Fruit fly (Drosophila melanogaster) whole organism, embryonic: ENCODE results near the gene RpL24-like.

Experiments used
- Aef1 ChIP-seq: fragments of 200-800 bp; sonication (Bioruptor generic); IDR thresholded peaks from 3 replicates; pipeline ENCODE4 v1.3.6; 2022; ENCODE audit warnings: missing biosample characterization, missing genetic modification characterization
- B-H2 ChIP-seq: fragments of 200-800 bp; sonication (Bioruptor generic); optimal IDR thresholded peaks from 2 replicates; lab custom pipeline; 2018; ENCODE audit warnings: missing biosample characterization, mild to moderate bottlenecking, missing genetic modification characterization
- CG10959 ChIP-seq: fragments of 200-800 bp; sonication (Bioruptor generic); IDR thresholded peaks from 2 replicates; pipeline ENCODE4 v1.3.6; 2022; ENCODE audit warnings: missing biosample characterization, missing genetic modification characterization
- CG11560 ChIP-seq: fragments of 200-800 bp; sonication (Bioruptor generic); IDR thresholded peaks from 3 replicates; pipeline ENCODE4 v1.3.6; 2022; ENCODE audit warnings: missing biosample characterization, missing genetic modification characterization
- CG11695 ChIP-seq: fragments of 200-800 bp; sonication (Bioruptor generic); IDR thresholded peaks from 3 replicates; pipeline ENCODE4 v1.3.6; 2022; ENCODE audit warnings: missing biosample characterization, missing genetic modification characterization
- CG11723 ChIP-seq: fragments of 200-800 bp; sonication (Bioruptor generic); optimal IDR thresholded peaks from 2 replicates; lab custom pipeline; 2017; ENCODE audit warnings: missing biosample characterization, mild to moderate bottlenecking, missing genetic modification characterization
- CG13123 ChIP-seq: fragments of 200-800 bp; sonication (Bioruptor generic); optimal IDR thresholded peaks from 2 replicates; lab custom pipeline; 2016; ENCODE audit warnings: missing biosample characterization, missing genetic modification characterization
- CG14965 ChIP-seq: fragments of 200-800 bp; sonication (Bioruptor generic); optimal IDR thresholded peaks from 2 replicates; lab custom pipeline; 2016; ENCODE audit warnings: missing biosample characterization, missing genetic modification characterization, borderline replicate concordance
- CG16815 ChIP-seq: fragments of 200-800 bp; sonication (Bioruptor generic); optimal IDR thresholded peaks from 3 replicates; lab custom pipeline; 2017; ENCODE audit warnings: missing biosample characterization, mild to moderate bottlenecking, missing genetic modification characterization
- CG17361 ChIP-seq: fragments of 200-800 bp; sonication (Bioruptor generic); IDR thresholded peaks from 3 replicates; pipeline ENCODE4 v1.3.6; 2022; ENCODE audit warnings: missing biosample characterization, missing genetic modification characterization
- CG18764 ChIP-seq: fragments of 200-800 bp; sonication (Bioruptor generic); optimal IDR thresholded peaks from 3 replicates; lab custom pipeline; 2016; ENCODE audit warnings: missing biosample characterization, missing genetic modification characterization
- CG2129 ChIP-seq: fragments of 200-800 bp; sonication (Bioruptor generic); IDR thresholded peaks from 2 replicates; pipeline ENCODE4 v1.3.6; 2022; ENCODE audit warnings: missing biosample characterization, missing genetic modification characterization; ENCODE audit not compliant: partially characterized antibody
- CG3065 ChIP-seq: fragments of 200-800 bp; sonication (Bioruptor generic); optimal IDR thresholded peaks from 2 replicates; lab custom pipeline; 2016; ENCODE audit warnings: missing biosample characterization, missing genetic modification characterization
- CG31388 ChIP-seq: fragments of 200-800 bp; sonication (Bioruptor generic); optimal IDR thresholded peaks from 2 replicates; lab custom pipeline; 2016; ENCODE audit warnings: missing biosample characterization, missing genetic modification characterization
- CG31441 ChIP-seq: fragments of 200-800 bp; sonication (Bioruptor generic); IDR thresholded peaks from 2 replicates; pipeline ENCODE4 v1.3.6; 2022; ENCODE audit warnings: missing biosample characterization, missing genetic modification characterization
- CG3281 ChIP-seq: fragments of 200-800 bp; sonication (Bioruptor generic); optimal IDR thresholded peaks from 3 replicates; lab custom pipeline; 2017; ENCODE audit warnings: missing biosample characterization, mild to moderate bottlenecking, missing genetic modification characterization
- CG5953 ChIP-seq: fragments of 200-800 bp; sonication (Bioruptor generic); IDR thresholded peaks from 2 replicates; pipeline ENCODE4 v1.3.6; 2022; ENCODE audit warnings: missing biosample characterization, missing genetic modification characterization
- CG9215 ChIP-seq: fragments of 200-800 bp; sonication (Bioruptor generic); IDR thresholded peaks from 2 replicates; pipeline ENCODE4 v1.3.6; 2022; ENCODE audit warnings: missing biosample characterization, missing genetic modification characterization
- CG9817 ChIP-seq: fragments of 200-800 bp; sonication (Bioruptor generic); optimal IDR thresholded peaks from 2 replicates; lab custom pipeline; 2018; ENCODE audit warnings: missing biosample characterization, mild to moderate bottlenecking, missing genetic modification characterization, moderate library complexity
- HLH3B ChIP-seq: fragments of 200-800 bp; sonication (Bioruptor generic); IDR thresholded peaks from 2 replicates; pipeline ENCODE4 v1.3.6; 2022; ENCODE audit warnings: missing biosample characterization, missing genetic modification characterization
- Hsf ChIP-seq: fragments of 200-800 bp; sonication (Bioruptor generic); optimal IDR thresholded peaks from 3 replicates; lab custom pipeline; 2016; ENCODE audit warnings: missing biosample characterization, missing genetic modification characterization
- Myb ChIP-seq: fragments of 200-800 bp; sonication (Bioruptor generic); optimal IDR thresholded peaks from 2 replicates; lab custom pipeline; 2016; ENCODE audit warnings: missing biosample characterization, missing genetic modification characterization
- Nf-YC ChIP-seq: fragments of 200-800 bp; optimal IDR thresholded peaks from 3 replicates; lab custom pipeline; 2019; ENCODE audit warnings: missing biosample characterization, mild to moderate bottlenecking, missing genetic modification characterization, moderate library complexity
- Rx ChIP-seq: fragments of 200-800 bp; sonication (Bioruptor generic); IDR thresholded peaks from 2 replicates; pipeline ENCODE4 v1.3.6; 2022; ENCODE audit warnings: missing biosample characterization, missing genetic modification characterization
- Side ChIP-seq: fragments of 200-800 bp; sonication (Bioruptor generic); optimal IDR thresholded peaks from 2 replicates; lab custom pipeline; 2016; ENCODE audit warnings: missing biosample characterization, missing genetic modification characterization
- Sin3A ChIP-seq: fragments of >200 bp; optimal IDR thresholded peaks from 2 replicates; lab custom pipeline; 2018
- Spps ChIP-seq: fragments of 200-800 bp; sonication (Bioruptor generic); optimal IDR thresholded peaks from 2 replicates; lab custom pipeline; 2018; ENCODE audit warnings: missing biosample characterization, mild to moderate bottlenecking, missing genetic modification characterization
- Xbp1 ChIP-seq: fragments of 200-800 bp; sonication (Bioruptor generic); optimal IDR thresholded peaks from 3 replicates; lab custom pipeline; 2016; ENCODE audit warnings: missing biosample characterization, mild to moderate bottlenecking, missing genetic modification characterization
- YL-1 ChIP-seq: fragments of 200-800 bp; sonication (Bioruptor generic); optimal IDR thresholded peaks from 3 replicates; lab custom pipeline; 2017; ENCODE audit warnings: missing biosample characterization, mild to moderate bottlenecking, missing genetic modification characterization
- ara ChIP-seq: fragments of 200-800 bp; sonication (Bioruptor generic); IDR thresholded peaks from 2 replicates; pipeline ENCODE4 v1.3.6; 2022; ENCODE audit warnings: missing biosample characterization, missing genetic modification characterization
- ash1 ChIP-seq: fragments of 200-800 bp; sonication (Bioruptor generic); optimal IDR thresholded peaks from 2 replicates; lab custom pipeline; 2018; ENCODE audit warnings: missing biosample characterization, mild to moderate bottlenecking, missing genetic modification characterization
- br ChIP-seq: fragments of >200 bp; optimal IDR thresholded peaks from 2 replicates; lab custom pipeline; 2017
- corto ChIP-seq: fragments of 200-800 bp; sonication (Bioruptor generic); optimal IDR thresholded peaks from 2 replicates; lab custom pipeline; 2016; ENCODE audit warnings: missing biosample characterization, mild to moderate bottlenecking, missing genetic modification characterization, moderate library complexity
- cwo ChIP-seq: fragments of 200-800 bp; sonication (Bioruptor generic); optimal IDR thresholded peaks from 3 replicates; lab custom pipeline; 2017; ENCODE audit warnings: missing biosample characterization, missing genetic modification characterization, mild to moderate bottlenecking, moderate library complexity, missing genetic modification reagents
- ewg ChIP-seq: fragments of 200-800 bp; sonication (Bioruptor generic); optimal IDR thresholded peaks from 3 replicates; lab custom pipeline; 2017; ENCODE audit warnings: mild to moderate bottlenecking, missing biosample characterization, missing genetic modification reagents, missing genetic modification characterization
- eyg ChIP-seq: fragments of 200-800 bp; sonication (Bioruptor generic); optimal IDR thresholded peaks from 3 replicates; lab custom pipeline; 2016; ENCODE audit warnings: missing biosample characterization, missing genetic modification characterization
- fd96Cb ChIP-seq: fragments of 200-800 bp; sonication (Bioruptor generic); optimal IDR thresholded peaks from 2 replicates; lab custom pipeline; 2018; ENCODE audit warnings: missing biosample characterization, mild to moderate bottlenecking, missing genetic modification characterization, moderate library complexity
- gsb-n ChIP-seq: fragments of 200-800 bp; sonication (Bioruptor generic); optimal IDR thresholded peaks from 3 replicates; lab custom pipeline; 2018; ENCODE audit warnings: missing biosample characterization, mild to moderate bottlenecking, missing genetic modification characterization
- hth ChIP-seq: fragments of >200 bp; optimal IDR thresholded peaks from 2 replicates; lab custom pipeline; 2017; ENCODE audit warnings: inconsistent platforms
- kni ChIP-seq: fragments of 200-800 bp; sonication (Bioruptor generic); optimal IDR thresholded peaks from 3 replicates; lab custom pipeline; 2017; ENCODE audit warnings: mild to moderate bottlenecking, missing biosample characterization, missing genetic modification reagents, missing genetic modification characterization
- lbe ChIP-seq: fragments of 200-800 bp; sonication (Bioruptor generic); optimal IDR thresholded peaks from 2 replicates; lab custom pipeline; 2016; ENCODE audit warnings: missing biosample characterization, mild to moderate bottlenecking, missing genetic modification characterization
- lilli ChIP-seq: fragments of 200-800 bp; sonication (Bioruptor generic); optimal IDR thresholded peaks from 3 replicates; lab custom pipeline; 2016; ENCODE audit warnings: missing biosample characterization, missing genetic modification characterization
- nom ChIP-seq: fragments of 200-800 bp; sonication (Bioruptor generic); optimal IDR thresholded peaks from 2 replicates; lab custom pipeline; 2017; ENCODE audit warnings: missing biosample characterization, missing genetic modification characterization, mild to moderate bottlenecking, moderate library complexity, missing genetic modification reagents
- peb ChIP-seq: fragments of 200-800 bp; sonication (Bioruptor generic); IDR thresholded peaks from 2 replicates; pipeline ENCODE4 v1.3.6; 2022; ENCODE audit warnings: missing biosample characterization, missing genetic modification characterization
- ranshi ChIP-seq: fragments of 200-800 bp; sonication (Bioruptor generic); IDR thresholded peaks from 2 replicates; pipeline ENCODE4 v1.3.6; 2022; ENCODE audit warnings: missing biosample characterization, missing genetic modification characterization
- rib ChIP-seq: fragments of 200-800 bp; sonication (Bioruptor generic); IDR thresholded peaks from 2 replicates; pipeline ENCODE4 v1.3.6; 2022; ENCODE audit warnings: missing biosample characterization, missing genetic modification characterization
- row ChIP-seq: fragments of 200-800 bp; sonication (Bioruptor generic); IDR thresholded peaks from 3 replicates; pipeline ENCODE4 v1.3.6; 2022; ENCODE audit warnings: missing biosample characterization, missing genetic modification characterization
- sr ChIP-seq: fragments of 200-800 bp; sonication (Bioruptor generic); IDR thresholded peaks from 3 replicates; pipeline ENCODE4 v1.3.6; 2022; ENCODE audit warnings: missing biosample characterization, missing genetic modification characterization
- tap ChIP-seq: fragments of 200-800 bp; optimal IDR thresholded peaks from 3 replicates; lab custom pipeline; 2019; ENCODE audit warnings: missing biosample characterization, mild to moderate bottlenecking, missing genetic modification characterization, moderate library complexity
- twi ChIP-seq: fragments of 200-800 bp; optimal IDR thresholded peaks from 2 replicates; lab custom pipeline; 2019; ENCODE audit warnings: missing biosample characterization, mild to moderate bottlenecking, missing genetic modification characterization, moderate library complexity
- wdn ChIP-seq: fragments of 200-800 bp; sonication (Bioruptor generic); IDR thresholded peaks from 2 replicates; pipeline ENCODE4 v1.3.6; 2022; ENCODE audit warnings: missing biosample characterization, missing genetic modification characterization
- zfh2 ChIP-seq: fragments of 200-800 bp; sonication (Bioruptor generic); optimal IDR thresholded peaks from 2 replicates; lab custom pipeline; 2016; ENCODE audit warnings: missing biosample characterization, missing genetic modification characterization

The RpL24-like gene

dm6 chr3R:11435537-11436234 is 4.3 kb upstream of the RpL24-like start, which contains the start of the genes Exd2 and CG5281 (continued):
- TF ChIP-seq CG31388 (GFP tag; lab: Kevin White, UChicago) (no peak), Spps (peak; percentile 18), Myb (GFP tag; lab: Kevin White, UChicago) (peak; percentile 95), Sin3A (lab: Kevin White, UChicago) (peak; percentile 86), CG31441 (no peak; the same call in none of the 2 replicates), CG5953 (no peak), CG9817 (peak; percentile 50), corto (GFP tag; lab: Kevin White, UChicago) (no peak), ash1 (GFP tag; lab: Kevin White, UChicago) (no peak), CG10959 (GFP tag; lab: Robert Waterston, UW) (no peak), HLH3B (GFP tag; lab: Robert Waterston, UW) (peak; percentile 24; the same call in 1 of the 2 replicates), CG11560 (tag; lab: Robert Waterston, UW) (no peak), wdn (GFP tag; lab: Robert Waterston, UW) (no peak), CG11723 (GFP tag; lab: Kevin White, UChicago) (no peak), CG14965 (GFP tag; lab: Kevin White, UChicago) (no peak), hth (no peak), CG9215 (no peak), row (GFP tag; lab: Robert Waterston, UW) (peak; percentile 38; the same call in 2 of the 3 replicates), CG18764 (GFP tag; lab: Kevin White, UChicago) (peak; percentile 41), B-H2 (GFP tag; lab: Kevin White, UChicago) (peak; percentile 44), ara (no peak), CG17361 (GFP tag; lab: Robert Waterston, UW) (peak; percentile 64; the same call in 2 of the 3 replicates), CG3281 (GFP tag; lab: Kevin White, UChicago) (peak; percentile 44), tap (tag; lab: Kevin White, UChicago) (no peak), nom (GFP tag; lab: Kevin White, UChicago) (no peak), Xbp1 (GFP tag; lab: Kevin White, UChicago) (peak; percentile 77), Nf-YC (tag; lab: Kevin White, UChicago) (peak; percentile 25), CG13123 (GFP tag; lab: Kevin White, UChicago) (peak; percentile 53), YL-1 (peak; percentile 57), CG2129 (GFP tag; lab: Robert Waterston, UW) (no peak), ewg (peak; percentile 44), CG16815 (GFP tag; lab: Kevin White, UChicago) (no peak), CG3065 (GFP tag; lab: Kevin White, UChicago) (no peak), eyg (peak; percentile 14), Hsf (GFP tag; lab: Kevin White, UChicago) (peak; percentile 67), zfh2 (peak; percentile 55), kni (peak; percentile 54), CG11695 (GFP tag; lab: Robert Waterston, UW) (no peak), twi (tag; lab: Kevin White, UChicago) (peak; percentile 47), cwo (peak; percentile 16), Side (GFP tag; lab: Kevin White, UChicago) (peak; percentile 58), sr (GFP tag; lab: Robert Waterston, UW) (no peak), br (no peak), lbe (GFP tag; lab: Kevin White, UChicago) (no peak), rib (GFP tag; lab: Robert Waterston, UW) (no peak), Aef1 (GFP tag; lab: Robert Waterston, UW) (no peak), lilli (peak; percentile 77), Rx (no peak), gsb-n (tag; lab: Kevin White, UChicago) (no peak), fd96Cb (tag; lab: Kevin White, UChicago) (peak; percentile 9), ranshi (GFP tag; lab: Robert Waterston, UW) (no peak), peb (GFP tag; lab: Robert Waterston, UW) (no peak)
